Fruit fly (Drosophila melanogaster) whole organism, embryonic: ENCODE results near the gene CG5265.
A peak's percentile ranks its signal among the peaks of the same experiment; 100 is the strongest.

Experiments
- B-H2 ChIP-seq: fragments of 200-800 bp; sonication (Bioruptor generic); optimal IDR thresholded peaks from 2 replicates; lab custom pipeline; 2018; ENCODE audit warnings: missing biosample characterization, mild to moderate bottlenecking, missing genetic modification characterization
- Blimp-1 ChIP-seq: fragments of 200-800 bp; sonication (Bioruptor generic); optimal IDR thresholded peaks from 3 replicates; lab custom pipeline; 2018; ENCODE audit warnings: missing biosample characterization, missing genetic modification characterization, mild to moderate bottlenecking, moderate library complexity, missing genetic modification reagents
- C15 ChIP-seq: fragments of 200-800 bp; sonication (Bioruptor generic); IDR thresholded peaks from 3 replicates; pipeline ENCODE4 v1.3.6; 2022; ENCODE audit warnings: missing biosample characterization, missing genetic modification characterization
- CG10321 ChIP-seq: fragments of 200-800 bp; sonication (Bioruptor generic); IDR thresholded peaks from 2 replicates; pipeline ENCODE4 v1.3.6; 2022; ENCODE audit warnings: missing biosample characterization, missing genetic modification characterization
- CG11504 ChIP-seq: fragments of 200-800 bp; sonication (Bioruptor generic); optimal IDR thresholded peaks from 3 replicates; lab custom pipeline; 2019; ENCODE audit warnings: missing biosample characterization, mild to moderate bottlenecking, missing genetic modification characterization, moderate library complexity
- CG12219 ChIP-seq: fragments of 200-800 bp; sonication (Bioruptor generic); optimal IDR thresholded peaks from 3 replicates; lab custom pipeline; 2018; ENCODE audit warnings: missing biosample characterization, mild to moderate bottlenecking, missing genetic modification characterization
- CG12769 ChIP-seq: fragments of 200-800 bp; sonication (Bioruptor generic); optimal IDR thresholded peaks from 2 replicates; lab custom pipeline; 2019; ENCODE audit warnings: missing biosample characterization, mild to moderate bottlenecking, missing genetic modification characterization, moderate library complexity
- CG14050 ChIP-seq: fragments of 200-800 bp; sonication (Bioruptor generic); IDR thresholded peaks from 3 replicates; pipeline ENCODE4 v1.3.6; 2022; ENCODE audit warnings: missing biosample characterization, missing genetic modification characterization
- CG15011 ChIP-seq: fragments of 200-800 bp; sonication (Bioruptor generic); optimal IDR thresholded peaks from 3 replicates; lab custom pipeline; 2018; ENCODE audit warnings: missing biosample characterization, mild to moderate bottlenecking, missing genetic modification characterization
- CG15601 ChIP-seq: fragments of 200-800 bp; sonication (Bioruptor generic); optimal IDR thresholded peaks from 3 replicates; lab custom pipeline; 2019; ENCODE audit warnings: missing biosample characterization, mild to moderate bottlenecking, missing genetic modification characterization, moderate library complexity
- CG17829 ChIP-seq: fragments of 200-800 bp; optimal IDR thresholded peaks from 2 replicates; lab custom pipeline; 2019; ENCODE audit warnings: missing biosample characterization, mild to moderate bottlenecking, missing genetic modification characterization, moderate library complexity
- CG18262 ChIP-seq: fragments of 200-800 bp; optimal IDR thresholded peaks from 3 replicates; lab custom pipeline; 2019; ENCODE audit warnings: missing biosample characterization, mild to moderate bottlenecking, missing genetic modification characterization, moderate library complexity
- CG3065 ChIP-seq: fragments of 200-800 bp; sonication (Bioruptor generic); optimal IDR thresholded peaks from 2 replicates; lab custom pipeline; 2016; ENCODE audit warnings: missing biosample characterization, missing genetic modification characterization
- CG31388 ChIP-seq: fragments of 200-800 bp; sonication (Bioruptor generic); optimal IDR thresholded peaks from 2 replicates; lab custom pipeline; 2016; ENCODE audit warnings: missing biosample characterization, missing genetic modification characterization
- CG33557 ChIP-seq: fragments of 200-800 bp; sonication (Bioruptor generic); optimal IDR thresholded peaks from 2 replicates; lab custom pipeline; 2019; ENCODE audit warnings: missing biosample characterization, mild to moderate bottlenecking, missing genetic modification characterization, moderate library complexity
- CG34422 ChIP-seq: fragments of 200-800 bp; sonication (Bioruptor generic); IDR thresholded peaks from 3 replicates; pipeline ENCODE4 v1.3.6; 2022; ENCODE audit warnings: missing biosample characterization, missing genetic modification characterization
- CG3995 ChIP-seq: fragments of 200-800 bp; sonication (Bioruptor generic); optimal IDR thresholded peaks from 3 replicates; lab custom pipeline; 2016; ENCODE audit warnings: missing biosample characterization, missing genetic modification characterization
- CG4282 ChIP-seq: fragments of 200-800 bp; sonication (Bioruptor generic); optimal IDR thresholded peaks from 2 replicates; lab custom pipeline; 2016; ENCODE audit warnings: missing biosample characterization, missing genetic modification characterization
- CG4328 ChIP-seq: fragments of 200-800 bp; sonication (Bioruptor generic); optimal IDR thresholded peaks from 3 replicates; lab custom pipeline; 2017; ENCODE audit warnings: missing biosample characterization, missing genetic modification reagents, missing genetic modification characterization
- CG4424 ChIP-seq: fragments of 200-800 bp; sonication (Bioruptor generic); optimal IDR thresholded peaks from 3 replicates; lab custom pipeline; 2016; ENCODE audit warnings: missing biosample characterization, missing genetic modification characterization
- CG6689 ChIP-seq: fragments of 200-800 bp; sonication (Bioruptor generic); IDR thresholded peaks from 2 replicates; pipeline ENCODE4 v1.3.6; 2022; ENCODE audit warnings: missing biosample characterization, missing genetic modification characterization
- CG6791 ChIP-seq: fragments of 200-800 bp; sonication (Bioruptor generic); IDR thresholded peaks from 3 replicates; pipeline ENCODE4 v1.3.6; 2022; ENCODE audit warnings: missing biosample characterization, missing genetic modification characterization; ENCODE audit not compliant: partially characterized antibody
- CG7556 ChIP-seq: fragments of 200-800 bp; sonication (Bioruptor generic); optimal IDR thresholded peaks from 2 replicates; lab custom pipeline; 2017; ENCODE audit warnings: missing biosample characterization, mild to moderate bottlenecking, missing genetic modification characterization
- CG8290 ChIP-seq, 3 experiments: fragments of 200-800 bp; sonication (Bioruptor generic); optimal IDR thresholded peaks; 2 replicates each; lab custom pipeline; 2016 to 2019; ENCODE audit warnings: missing biosample characterization in 3 of 3, missing genetic modification characterization in 3 of 3, mild to moderate bottlenecking in 2 of 3, moderate library complexity in 1 of 3
- CG8388 ChIP-seq: fragments of 200-800 bp; sonication (Bioruptor generic); optimal IDR thresholded peaks from 2 replicates; lab custom pipeline; 2019; ENCODE audit warnings: missing biosample characterization, mild to moderate bottlenecking, missing genetic modification characterization, moderate library complexity
- CoRest ChIP-seq: fragments of 200-800 bp; sonication (Bioruptor generic); optimal IDR thresholded peaks from 3 replicates; lab custom pipeline; 2018; ENCODE audit warnings: missing biosample characterization, mild to moderate bottlenecking, missing genetic modification characterization, moderate library complexity
- D19A ChIP-seq: fragments of 200-800 bp; optimal IDR thresholded peaks from 3 replicates; lab custom pipeline; 2019; ENCODE audit warnings: missing biosample characterization, mild to moderate bottlenecking, missing genetic modification characterization, moderate library complexity
- Doc2 ChIP-seq: fragments of 200-800 bp; sonication (Bioruptor generic); IDR thresholded peaks from 2 replicates; pipeline ENCODE4 v1.3.6; 2022; ENCODE audit warnings: missing biosample characterization, missing genetic modification characterization
- HmgD ChIP-seq: fragments of 200-800 bp; sonication (Bioruptor generic); optimal IDR thresholded peaks from 3 replicates; lab custom pipeline; 2016; ENCODE audit warnings: missing biosample characterization, missing genetic modification characterization
- MBD-R2 ChIP-seq: fragments of 200-800 bp; sonication (Bioruptor generic); IDR thresholded peaks from 2 replicates; pipeline ENCODE4 v1.3.6; 2022; ENCODE audit warnings: missing biosample characterization, missing genetic modification characterization
- Med ChIP-seq: fragments of 200-800 bp; sonication (Bioruptor generic); peaks from one replicate; lab custom pipeline; 2016; ENCODE audit warnings: missing biosample characterization, missing genetic modification characterization, mild to moderate bottlenecking, inconsistent platforms, moderate library complexity
- Meics ChIP-seq: fragments of 200-800 bp; sonication (Bioruptor generic); optimal IDR thresholded peaks from 2 replicates; lab custom pipeline; 2017; ENCODE audit warnings: missing biosample characterization, mild to moderate bottlenecking, missing genetic modification characterization
- NC2β ChIP-seq: fragments of 200-800 bp; sonication (Bioruptor generic); optimal IDR thresholded peaks from 2 replicates; lab custom pipeline; 2016; ENCODE audit warnings: missing biosample characterization, missing genetic modification characterization
- Pdp1 ChIP-seq, 2 experiments: fragments of 200-800 bp; sonication (Bioruptor generic); optimal IDR thresholded peaks; 3 replicates each; lab custom pipeline; 2016; ENCODE audit warnings: missing biosample characterization in 2 of 2, missing genetic modification characterization in 2 of 2, mild to moderate bottlenecking in 1 of 2, moderate library complexity in 1 of 2
- Stat92E ChIP-seq, 3 experiments: fragments of >200 bp in 2 of 3; fragments of 200-800 bp in 1 of 3; sonication (Bioruptor generic) in 1 of 3; optimal IDR thresholded peaks; 2 replicates each; lab custom pipeline; 2017 to 2019; ENCODE audit warnings: missing biosample characterization in 3 of 3, missing genetic modification characterization in 3 of 3, mild to moderate bottlenecking in 1 of 3, moderate library complexity in 1 of 3
- az2 ChIP-seq: fragments of 200-800 bp; sonication (Bioruptor generic); optimal IDR thresholded peaks from 3 replicates; lab custom pipeline; 2016; ENCODE audit warnings: missing biosample characterization, missing genetic modification characterization
- dpn ChIP-seq, 2 experiments: fragments of 200-800 bp; sonication (Bioruptor generic); optimal IDR thresholded peaks; 3 replicates each; lab custom pipeline; 2016; ENCODE audit warnings: missing biosample characterization in 2 of 2, missing genetic modification characterization in 2 of 2
- eve ChIP-seq, 2 experiments: fragments of >200 bp; optimal IDR thresholded peaks; 2 replicates each; lab custom pipeline; 2017; ENCODE audit warnings: missing biosample characterization in 2 of 2, missing genetic modification characterization in 2 of 2
- gcm ChIP-seq: fragments of 200-800 bp; sonication (Bioruptor generic); optimal IDR thresholded peaks from 2 replicates; lab custom pipeline; 2019; ENCODE audit warnings: missing biosample characterization, mild to moderate bottlenecking, missing genetic modification characterization, moderate library complexity
- ken ChIP-seq: fragments of 200-800 bp; sonication (Bioruptor generic); IDR thresholded peaks from 3 replicates; pipeline ENCODE4 v1.3.6; 2022; ENCODE audit warnings: missing biosample characterization, missing genetic modification characterization
- kni ChIP-seq: fragments of 200-800 bp; sonication (Bioruptor generic); optimal IDR thresholded peaks from 3 replicates; lab custom pipeline; 2017; ENCODE audit warnings: mild to moderate bottlenecking, missing biosample characterization, missing genetic modification reagents, missing genetic modification characterization
- lilli ChIP-seq: fragments of 200-800 bp; sonication (Bioruptor generic); optimal IDR thresholded peaks from 3 replicates; lab custom pipeline; 2016; ENCODE audit warnings: missing biosample characterization, missing genetic modification characterization
- nmo ChIP-seq: fragments of 200-800 bp; sonication (Bioruptor generic); optimal IDR thresholded peaks from 2 replicates; lab custom pipeline; 2018; ENCODE audit warnings: missing biosample characterization, mild to moderate bottlenecking, missing genetic modification characterization, moderate library complexity
- rib ChIP-seq: fragments of 200-800 bp; sonication (Bioruptor generic); IDR thresholded peaks from 2 replicates; pipeline ENCODE4 v1.3.6; 2022; ENCODE audit warnings: missing biosample characterization, missing genetic modification characterization
- row ChIP-seq: fragments of 200-800 bp; sonication (Bioruptor generic); IDR thresholded peaks from 3 replicates; pipeline ENCODE4 v1.3.6; 2022; ENCODE audit warnings: missing biosample characterization, missing genetic modification characterization
- trem ChIP-seq: fragments of 200-800 bp; optimal IDR thresholded peaks from 3 replicates; lab custom pipeline; 2019; ENCODE audit warnings: missing biosample characterization, mild to moderate bottlenecking, missing genetic modification characterization, moderate library complexity
- unpg ChIP-seq: fragments of 200-800 bp; sonication (Bioruptor generic); optimal IDR thresholded peaks from 3 replicates; lab custom pipeline; 2018; ENCODE audit warnings: missing biosample characterization, mild to moderate bottlenecking, missing genetic modification characterization, moderate library complexity
- wek ChIP-seq: fragments of 200-800 bp; sonication (Bioruptor generic); optimal IDR thresholded peaks from 3 replicates; lab custom pipeline; 2018; ENCODE audit warnings: missing biosample characterization, mild to moderate bottlenecking, missing genetic modification characterization, moderate library complexity

Gene CG5265

DNA sequence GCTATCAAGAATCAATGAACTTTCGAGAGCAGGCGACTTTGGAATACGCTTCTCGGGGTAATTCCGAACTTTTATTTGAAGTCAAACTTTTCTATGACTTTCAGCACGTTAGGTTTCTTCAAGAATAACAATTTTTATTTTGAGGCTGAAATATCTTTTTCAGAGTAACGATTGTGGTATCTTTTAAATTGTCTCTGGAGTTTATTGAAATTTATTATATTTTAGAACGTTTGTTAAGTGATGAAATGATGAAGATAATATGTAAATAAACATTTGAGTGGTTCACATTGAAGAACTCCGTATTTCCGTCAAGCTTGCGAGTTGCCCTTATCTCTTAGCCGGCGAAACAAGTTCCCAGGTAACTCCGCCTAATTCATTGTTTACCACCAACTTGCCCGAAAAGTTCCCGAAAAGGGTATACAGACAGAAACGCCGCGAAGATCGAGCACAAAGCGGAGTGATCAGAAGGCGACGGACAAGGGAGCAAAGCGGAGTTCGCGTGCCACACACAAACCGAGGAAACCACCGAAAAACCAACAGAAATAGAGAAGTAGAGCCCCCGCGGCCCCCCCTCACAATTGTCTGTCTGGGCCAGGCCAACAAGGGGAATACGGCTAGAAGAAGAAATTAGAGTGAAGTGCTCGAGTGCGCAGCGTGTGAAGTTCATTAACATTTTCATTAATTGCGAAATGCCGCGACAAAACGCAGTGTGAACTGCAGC, 21.0 kb upstream of the CG5265 start (continued):
- peak; percentile 39 for TF ChIP-seq Blimp-1
- no peak for TF ChIP-seq CG4282 (GFP tag; lab: Kevin White, UChicago)
- no peak for TF ChIP-seq ken (GFP tag; lab: Robert Waterston, UW)
- TF ChIP-seq az2 = peak; percentile 29
- TF ChIP-seq CG3065 (GFP tag; lab: Kevin White, UChicago) = no peak
- TF ChIP-seq CG15601 (tag; lab: Kevin White, UChicago) = peak; percentile 29
- no peak for TF ChIP-seq CG8290 (GFP tag; optimal IDR thresholded peaks at IDR 0.05; lab: Kevin White, UChicago)
- no peak for TF ChIP-seq CG8290 (tag; optimal IDR thresholded peaks at IDR 0.05; lab: Kevin White, UChicago)
- no peak for TF ChIP-seq HmgD (GFP tag; lab: Kevin White, UChicago)
- TF ChIP-seq CG33557 (GFP tag; lab: Kevin White, UChicago) = no peak
- TF ChIP-seq wek (GFP tag; lab: Kevin White, UChicago) = no peak
- peak; percentile 61 for TF ChIP-seq kni (GFP tag; lab: Kevin White, UChicago)
- no peak for TF ChIP-seq lilli
- no peak for TF ChIP-seq CG15011 (GFP tag; lab: Kevin White, UChicago)
- TF ChIP-seq Meics = peak; percentile 2
- peak in 1 of 2 experiments; percentile 55 for TF ChIP-seq eve (GFP tag; optimal IDR thresholded peaks at IDR 0.05; lab: Kevin White, UChicago)
- no peak for TF ChIP-seq B-H2 (GFP tag; lab: Kevin White, UChicago)
- peak; percentile 32 for TF ChIP-seq CG17829
- peak; percentile 24 for TF ChIP-seq CG4424 (GFP tag; lab: Kevin White, UChicago)
- TF ChIP-seq CG6689 = 0 out of 2 replicates have a peak, but pooled peaks have one; percentile 8
- peak; percentile 64 for TF ChIP-seq nmo
- TF ChIP-seq unpg (GFP tag; lab: Kevin White, UChicago) = peak; percentile 28
- no peak for TF ChIP-seq CG3995 (GFP tag; lab: Kevin White, UChicago)
- TF ChIP-seq gcm = peak; percentile 12
- TF ChIP-seq CG10321 (GFP tag; lab: Robert Waterston, UW) = no peak
- no peak for TF ChIP-seq C15 (GFP tag; lab: Robert Waterston, UW)
- TF ChIP-seq MBD-R2 (GFP tag; lab: Robert Waterston, UW) = no peak
- TF ChIP-seq CG11504 (tag; lab: Kevin White, UChicago) = peak; percentile 19
- peak; percentile 75 for TF ChIP-seq CG18262 (tag; lab: Kevin White, UChicago)
- TF ChIP-seq CG31388 (GFP tag; lab: Kevin White, UChicago) = no peak
- TF ChIP-seq D19A = peak; percentile 95
- TF ChIP-seq Stat92E (GFP tag; optimal IDR thresholded peaks at IDR 0.05; lab: Kevin White, UChicago) = peak in 1 of 3 experiments; percentile 48
- TF ChIP-seq Pdp1 (GFP tag; optimal IDR thresholded peaks at IDR 0.05; lab: Kevin White, UChicago) = peak in 1 of 2 experiments; percentile 10
- peak; percentile 20; the same call in 1 of the 2 replicates for TF ChIP-seq rib (GFP tag; lab: Robert Waterston, UW)
- peak; percentile 74 for TF ChIP-seq Med (GFP tag; lab: Kevin White, UChicago)
- no peak for TF ChIP-seq NC2β (GFP tag; lab: Kevin White, UChicago)
- TF ChIP-seq CG14050 = no peak
- no peak for TF ChIP-seq dpn (GFP tag; optimal IDR thresholded peaks at IDR 0.05; lab: Kevin White, UChicago)
- TF ChIP-seq CG12219 (GFP tag; lab: Kevin White, UChicago) = no peak
- TF ChIP-seq CG7556 (GFP tag; lab: Kevin White, UChicago) = peak; percentile 31
- peak; percentile 8 for TF ChIP-seq CG8388 (GFP tag; lab: Kevin White, UChicago)
- 0 out of 3 replicates have a peak, but pooled peaks have one; percentile 61 for TF ChIP-seq CG6791 (GFP tag; lab: Robert Waterston, UW)
- no peak for TF ChIP-seq CG34422
- no peak for TF ChIP-seq CG4328
- TF ChIP-seq row (GFP tag; lab: Robert Waterston, UW) = peak; percentile 53; the same call in 2 of the 3 replicates
- peak; percentile 36 for TF ChIP-seq trem (tag; lab: Kevin White, UChicago)
- TF ChIP-seq CG12769 (tag; lab: Kevin White, UChicago) = peak; percentile 7
- peak; percentile 26 for TF ChIP-seq CoRest (tag; lab: Kevin White, UChicago)
- no peak for TF ChIP-seq Doc2 (GFP tag; lab: Robert Waterston, UW)
